Fruit fly (Drosophila melanogaster) whole organism, embryonic: ENCODE measurements around the gene CG34126.
A peak's percentile ranks its signal among the peaks of the same experiment; 100 is the strongest.

Source experiments
- Adf1 ChIP-seq: fragments of 200-800 bp; sonication (Bioruptor generic); IDR thresholded peaks from 2 replicates; pipeline ENCODE4 v1.3.6; 2022; ENCODE audit warnings: missing biosample characterization, missing genetic modification characterization
- Blimp-1 ChIP-seq: fragments of 200-800 bp; sonication (Bioruptor generic); optimal IDR thresholded peaks from 3 replicates; lab custom pipeline; 2018; ENCODE audit warnings: missing biosample characterization, missing genetic modification characterization, mild to moderate bottlenecking, moderate library complexity, missing genetic modification reagents
- CG10959 ChIP-seq: fragments of 200-800 bp; sonication (Bioruptor generic); IDR thresholded peaks from 2 replicates; pipeline ENCODE4 v1.3.6; 2022; ENCODE audit warnings: missing biosample characterization, missing genetic modification characterization
- CG10979 ChIP-seq: fragments of 200-800 bp; sonication (Bioruptor generic); optimal IDR thresholded peaks from 2 replicates; lab custom pipeline; 2018; ENCODE audit warnings: missing biosample characterization, mild to moderate bottlenecking, missing genetic modification characterization, moderate library complexity
- CG11456 ChIP-seq: fragments of 200-800 bp; sonication (Bioruptor generic); IDR thresholded peaks from 3 replicates; pipeline ENCODE4 v1.3.6; 2022; ENCODE audit warnings: missing biosample characterization, missing genetic modification characterization
- CG13775 ChIP-seq: fragments of 200-800 bp; sonication (Bioruptor generic); optimal IDR thresholded peaks from 3 replicates; lab custom pipeline; 2017; ENCODE audit warnings: missing biosample characterization, mild to moderate bottlenecking, missing genetic modification characterization
- CG15514 ChIP-seq: fragments of 200-800 bp; sonication (Bioruptor generic); optimal IDR thresholded peaks from 3 replicates; lab custom pipeline; 2017; ENCODE audit warnings: missing biosample characterization, missing genetic modification characterization, mild to moderate bottlenecking, moderate library complexity, missing genetic modification reagents
- CG3065 ChIP-seq: fragments of 200-800 bp; sonication (Bioruptor generic); optimal IDR thresholded peaks from 2 replicates; lab custom pipeline; 2016; ENCODE audit warnings: missing biosample characterization, missing genetic modification characterization
- CG31224 ChIP-seq: fragments of 200-800 bp; sonication (Bioruptor generic); IDR thresholded peaks from 2 replicates; pipeline ENCODE4 v1.3.6; 2022; ENCODE audit warnings: missing biosample characterization, missing genetic modification characterization
- CG32532 ChIP-seq: fragments of 200-800 bp; sonication (Bioruptor generic); IDR thresholded peaks from 2 replicates; pipeline ENCODE4 v1.3.6; 2022; ENCODE audit warnings: missing biosample characterization, missing genetic modification characterization
- CG32767 ChIP-seq: fragments of 200-800 bp; sonication (Bioruptor generic); IDR thresholded peaks from 2 replicates; pipeline ENCODE4 v1.3.6; 2022; ENCODE audit warnings: missing biosample characterization, missing genetic modification characterization
- CG3281 ChIP-seq: fragments of 200-800 bp; sonication (Bioruptor generic); optimal IDR thresholded peaks from 3 replicates; lab custom pipeline; 2017; ENCODE audit warnings: missing biosample characterization, mild to moderate bottlenecking, missing genetic modification characterization
- CG34224 ChIP-seq: fragments of 200-800 bp; sonication (Bioruptor generic); IDR thresholded peaks from 3 replicates; pipeline ENCODE4 v1.3.6; 2022; ENCODE audit warnings: missing biosample characterization, missing genetic modification characterization; ENCODE audit not compliant: partially characterized antibody
- CG34422 ChIP-seq: fragments of 200-800 bp; sonication (Bioruptor generic); IDR thresholded peaks from 3 replicates; pipeline ENCODE4 v1.3.6; 2022; ENCODE audit warnings: missing biosample characterization, missing genetic modification characterization
- CG3838 ChIP-seq: fragments of 200-800 bp; sonication (Bioruptor generic); optimal IDR thresholded peaks from 3 replicates; lab custom pipeline; 2016; ENCODE audit warnings: missing biosample characterization, missing genetic modification characterization
- CG5953 ChIP-seq: fragments of 200-800 bp; sonication (Bioruptor generic); IDR thresholded peaks from 2 replicates; pipeline ENCODE4 v1.3.6; 2022; ENCODE audit warnings: missing biosample characterization, missing genetic modification characterization
- CG6689 ChIP-seq: fragments of 200-800 bp; sonication (Bioruptor generic); IDR thresholded peaks from 2 replicates; pipeline ENCODE4 v1.3.6; 2022; ENCODE audit warnings: missing biosample characterization, missing genetic modification characterization
- CG6813 ChIP-seq: fragments of 200-800 bp; sonication (Bioruptor generic); optimal IDR thresholded peaks from 2 replicates; lab custom pipeline; 2017; ENCODE audit warnings: missing biosample characterization, missing genetic modification characterization, mild to moderate bottlenecking, moderate library complexity, missing genetic modification reagents
- CG9609 ChIP-seq: fragments of 200-800 bp; sonication (Bioruptor generic); optimal IDR thresholded peaks from 3 replicates; lab custom pipeline; 2016; ENCODE audit warnings: missing biosample characterization, missing genetic modification characterization
- CHES-1-like ChIP-seq: fragments of 200-800 bp; sonication (Bioruptor generic); optimal IDR thresholded peaks from 2 replicates; lab custom pipeline; 2016; ENCODE audit warnings: missing biosample characterization, missing genetic modification characterization
- CTCF ChIP-seq: fragments of 200-800 bp; sonication (Bioruptor generic); optimal IDR thresholded peaks from 2 replicates; lab custom pipeline; 2017; ENCODE audit warnings: missing biosample characterization, mild to moderate bottlenecking, missing genetic modification characterization, moderate library complexity
- Dbx ChIP-seq: fragments of 200-800 bp; sonication (Bioruptor generic); IDR thresholded peaks from 3 replicates; pipeline ENCODE4 v1.3.6; 2022; ENCODE audit warnings: missing biosample characterization, missing genetic modification characterization
- E2f1 ChIP-seq: fragments of 200-800 bp; sonication (Bioruptor generic); IDR thresholded peaks from 2 replicates; pipeline ENCODE4 v1.3.6; 2022; ENCODE audit warnings: missing biosample characterization, missing genetic modification characterization
- HHEX ChIP-seq: fragments of 200-800 bp; sonication (Bioruptor generic); optimal IDR thresholded peaks from 3 replicates; lab custom pipeline; 2017; ENCODE audit warnings: missing biosample characterization, mild to moderate bottlenecking, missing genetic modification characterization, missing genetic modification reagents
- Hr39 ChIP-seq: fragments of >200 bp; optimal IDR thresholded peaks from 2 replicates; lab custom pipeline; 2017
- Jarid2 ChIP-seq: fragments of 200-800 bp; sonication (Bioruptor generic); optimal IDR thresholded peaks from 3 replicates; lab custom pipeline; 2017; ENCODE audit warnings: mild to moderate bottlenecking, missing biosample characterization, missing genetic modification reagents, missing genetic modification characterization
- Lim3 ChIP-seq: fragments of 200-800 bp; sonication (Bioruptor generic); IDR thresholded peaks from 2 replicates; pipeline ENCODE4 v1.3.6; 2022; ENCODE audit warnings: missing biosample characterization, missing genetic modification characterization
- Lpt ChIP-seq: fragments of >200 bp; optimal IDR thresholded peaks from 2 replicates; lab custom pipeline; 2018; ENCODE audit warnings: missing biosample characterization, missing genetic modification characterization
- MESR4 ChIP-seq: fragments of 200-800 bp; sonication (Bioruptor generic); optimal IDR thresholded peaks from 2 replicates; lab custom pipeline; 2018; ENCODE audit warnings: missing biosample characterization, mild to moderate bottlenecking, missing genetic modification characterization, moderate library complexity
- Meics ChIP-seq: fragments of 200-800 bp; sonication (Bioruptor generic); optimal IDR thresholded peaks from 2 replicates; lab custom pipeline; 2017; ENCODE audit warnings: missing biosample characterization, mild to moderate bottlenecking, missing genetic modification characterization
- Optix ChIP-seq: fragments of 200-800 bp; sonication (Bioruptor generic); IDR thresholded peaks from 3 replicates; pipeline ENCODE4 v1.3.6; 2022; ENCODE audit warnings: missing biosample characterization, missing genetic modification characterization
- Spps ChIP-seq: fragments of 200-800 bp; sonication (Bioruptor generic); optimal IDR thresholded peaks from 2 replicates; lab custom pipeline; 2018; ENCODE audit warnings: missing biosample characterization, mild to moderate bottlenecking, missing genetic modification characterization
- Ssrp ChIP-seq: fragments of 200-800 bp; sonication (Bioruptor generic); optimal IDR thresholded peaks from 2 replicates; lab custom pipeline; 2018; ENCODE audit warnings: missing biosample characterization, mild to moderate bottlenecking, missing genetic modification characterization, moderate library complexity
- Stat92E ChIP-seq, 3 experiments: fragments of >200 bp in 2 of 3; fragments of 200-800 bp in 1 of 3; sonication (Bioruptor generic) in 1 of 3; optimal IDR thresholded peaks; 2 replicates each; lab custom pipeline; 2017 to 2019; ENCODE audit warnings: missing biosample characterization in 3 of 3, missing genetic modification characterization in 3 of 3, mild to moderate bottlenecking in 1 of 3, moderate library complexity in 1 of 3
- chn ChIP-seq: fragments of 200-800 bp; sonication (Bioruptor generic); optimal IDR thresholded peaks from 2 replicates; lab custom pipeline; 2016; ENCODE audit warnings: missing biosample characterization, missing genetic modification characterization
- ci ChIP-seq: fragments of 200-800 bp; sonication (Bioruptor generic); IDR thresholded peaks from 3 replicates; pipeline ENCODE4 v1.3.6; 2022; ENCODE audit warnings: missing biosample characterization, missing genetic modification characterization
- dmrt11E ChIP-seq: fragments of 200-800 bp; sonication (Bioruptor generic); optimal IDR thresholded peaks from 3 replicates; lab custom pipeline; 2018; ENCODE audit warnings: missing biosample characterization, mild to moderate bottlenecking, missing genetic modification characterization, moderate library complexity
- ems ChIP-seq: fragments of 200-800 bp; sonication (Bioruptor generic); optimal IDR thresholded peaks from 3 replicates; lab custom pipeline; 2016; ENCODE audit warnings: missing biosample characterization, missing genetic modification characterization
- esg ChIP-seq: fragments of 200-800 bp; sonication (Bioruptor generic); conservative IDR thresholded peaks from 2 replicates; pipeline ENCODE4 v1.3.6; 2022; ENCODE audit warnings: missing biosample characterization, missing genetic modification characterization
- exex ChIP-seq: fragments of 200-800 bp; sonication (Bioruptor generic); optimal IDR thresholded peaks from 4 replicates; lab custom pipeline; 2018; ENCODE audit warnings: missing biosample characterization, mild to moderate bottlenecking, missing genetic modification characterization, moderate library complexity
- fd64A ChIP-seq: fragments of 200-800 bp; sonication (Bioruptor generic); optimal IDR thresholded peaks from 3 replicates; lab custom pipeline; 2018; ENCODE audit warnings: missing biosample characterization, mild to moderate bottlenecking, missing genetic modification characterization
- gsb-n ChIP-seq: fragments of 200-800 bp; sonication (Bioruptor generic); optimal IDR thresholded peaks from 3 replicates; lab custom pipeline; 2018; ENCODE audit warnings: missing biosample characterization, mild to moderate bottlenecking, missing genetic modification characterization
- gt ChIP-seq: fragments of 200-800 bp; sonication (Bioruptor generic); IDR thresholded peaks from 2 replicates; pipeline ENCODE4 v1.3.6; 2022; ENCODE audit warnings: missing biosample characterization, missing genetic modification characterization
- knrl ChIP-seq: fragments of 200-800 bp; sonication (Bioruptor generic); IDR thresholded peaks from 3 replicates; pipeline ENCODE4 v1.3.6; 2022; ENCODE audit warnings: missing biosample characterization, missing genetic modification characterization; ENCODE audit not compliant: partially characterized antibody
- nerfin-2 ChIP-seq: fragments of 200-800 bp; sonication (Bioruptor generic); IDR thresholded peaks from 2 replicates; pipeline ENCODE4 v1.3.6; 2022; ENCODE audit warnings: missing biosample characterization, missing genetic modification characterization; ENCODE audit not compliant: partially characterized antibody
- pho ChIP-seq: fragments of 200-800 bp; sonication (Bioruptor generic); optimal IDR thresholded peaks from 2 replicates; lab custom pipeline; 2016; ENCODE audit warnings: missing biosample characterization, missing genetic modification characterization
- scrt ChIP-seq: fragments of 200-800 bp; sonication (Bioruptor generic); optimal IDR thresholded peaks from 2 replicates; lab custom pipeline; 2018; ENCODE audit warnings: missing biosample characterization, mild to moderate bottlenecking, missing genetic modification characterization, moderate library complexity
- shn ChIP-seq: fragments of 200-800 bp; sonication (Bioruptor generic); optimal IDR thresholded peaks from 3 replicates; lab custom pipeline; 2016; ENCODE audit warnings: missing biosample characterization, missing genetic modification characterization
- slou ChIP-seq: fragments of 200-800 bp; sonication (Bioruptor generic); optimal IDR thresholded peaks from 3 replicates; lab custom pipeline; 2016; ENCODE audit warnings: missing biosample characterization, missing genetic modification characterization
- tio ChIP-seq: fragments of 200-800 bp; sonication (Bioruptor generic); optimal IDR thresholded peaks from 2 replicates; lab custom pipeline; 2017; ENCODE audit warnings: missing biosample characterization, missing genetic modification characterization, inconsistent platforms
- tx ChIP-seq: fragments of 200-800 bp; sonication (Bioruptor generic); optimal IDR thresholded peaks from 2 replicates; lab custom pipeline; 2016; ENCODE audit warnings: missing biosample characterization, missing genetic modification characterization
- wdn ChIP-seq: fragments of 200-800 bp; sonication (Bioruptor generic); IDR thresholded peaks from 2 replicates; pipeline ENCODE4 v1.3.6; 2022; ENCODE audit warnings: missing biosample characterization, missing genetic modification characterization

Gene CG34126

DNA sequence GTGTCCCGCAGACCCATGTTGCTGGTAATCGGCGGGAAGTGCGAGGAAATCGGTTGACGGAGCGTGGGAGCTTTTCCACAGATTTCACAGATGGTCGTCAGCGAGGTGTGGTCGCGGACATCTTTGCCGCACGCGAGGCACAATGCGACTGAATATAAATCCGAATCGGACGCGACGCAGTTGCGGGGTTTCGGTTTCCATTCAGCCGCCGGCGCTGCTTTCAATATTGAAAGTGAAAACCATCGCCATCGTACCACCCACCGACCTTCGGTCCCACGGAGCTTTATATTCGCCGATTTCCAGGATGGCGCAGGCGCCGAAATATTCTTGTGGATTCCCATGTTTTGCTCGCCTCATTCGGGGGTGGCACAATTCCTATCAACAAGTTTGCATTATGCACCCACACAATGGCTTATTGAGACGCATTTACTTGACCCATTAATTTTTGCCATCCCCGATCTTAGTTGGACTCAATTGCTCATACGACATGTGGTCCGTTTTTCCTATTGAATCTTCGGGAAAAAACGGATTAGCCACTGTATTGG is 45.0 kb upstream of the CG34126 start, which contains the start of gene hoe2 (continued):
- no peak for TF ChIP-seq gsb-n (tag; lab: Kevin White, UChicago)
- TF ChIP-seq ci (GFP tag; lab: Robert Waterston, UW), result no peak
- TF ChIP-seq wdn (GFP tag; lab: Robert Waterston, UW), result no peak
- TF ChIP-seq tx (GFP tag; lab: Kevin White, UChicago), result no peak
- no peak for TF ChIP-seq dmrt11E
- TF ChIP-seq pho (GFP tag; lab: Kevin White, UChicago), result no peak
- TF ChIP-seq Stat92E (GFP tag; optimal IDR thresholded peaks at IDR 0.05; lab: Kevin White, UChicago), result no peak
- TF ChIP-seq shn (GFP tag; lab: Kevin White, UChicago), result no peak
- TF ChIP-seq CG10979, result no peak
- peak; percentile 31 for TF ChIP-seq CG3281
- TF ChIP-seq Meics (GFP tag; lab: Kevin White, UChicago), result peak; percentile 4
- no peak for TF ChIP-seq CG3838 (GFP tag; lab: Kevin White, UChicago)
- no peak for TF ChIP-seq esg (GFP tag; lab: Robert Waterston, UW)
- no peak for TF ChIP-seq CG31224 (GFP tag; lab: Robert Waterston, UW)
- no peak for TF ChIP-seq CG9609 (GFP tag; lab: Kevin White, UChicago)
- no peak for TF ChIP-seq HHEX
- no peak for TF ChIP-seq chn (GFP tag; lab: Kevin White, UChicago)
- no peak for TF ChIP-seq CG5953 (GFP tag; lab: Robert Waterston, UW)
- no peak for TF ChIP-seq CHES-1-like (GFP tag; lab: Kevin White, UChicago)
- no peak for TF ChIP-seq ems (GFP tag; lab: Kevin White, UChicago)
- no peak for TF ChIP-seq nerfin-2 (GFP tag; lab: Robert Waterston, UW)
- TF ChIP-seq Dbx, result peak; percentile 38; the same call in 1 of the 3 replicates
- no peak for TF ChIP-seq slou (GFP tag; lab: Kevin White, UChicago)
- TF ChIP-seq Adf1 (GFP tag; lab: Robert Waterston, UW), result no peak
- peak; percentile 48 for TF ChIP-seq CG15514 (GFP tag; lab: Kevin White, UChicago)
- TF ChIP-seq CTCF, result no peak
- no peak for TF ChIP-seq CG13775 (GFP tag; lab: Kevin White, UChicago)
- no peak for TF ChIP-seq Lpt (GFP tag; lab: Kevin White, UChicago)
- TF ChIP-seq exex (tag; lab: Kevin White, UChicago), result no peak
- no peak for TF ChIP-seq tio (GFP tag; lab: Kevin White, UChicago)
- no peak for TF ChIP-seq knrl (GFP tag; lab: Robert Waterston, UW)
- no peak for TF ChIP-seq CG34422 (GFP tag; lab: Robert Waterston, UW)
- no peak for TF ChIP-seq CG32767 (GFP tag; lab: Robert Waterston, UW)
- no peak for TF ChIP-seq MESR4 (GFP tag; lab: Kevin White, UChicago)
- TF ChIP-seq CG11456 (GFP tag; lab: Robert Waterston, UW), result no peak
- peak; percentile 23 for TF ChIP-seq Jarid2
- no peak for TF ChIP-seq Lim3 (GFP tag; lab: Robert Waterston, UW)
- TF ChIP-seq scrt (GFP tag; lab: Kevin White, UChicago), result peak; percentile 94
- TF ChIP-seq Hr39 (lab: Kevin White, UChicago), result no peak
- 0 out of 3 replicates have a peak, but pooled peaks have one; percentile 9 for TF ChIP-seq CG34224 (GFP tag; lab: Robert Waterston, UW)
- TF ChIP-seq CG3065 (GFP tag; lab: Kevin White, UChicago), result no peak
- no peak for TF ChIP-seq Ssrp (tag; lab: Kevin White, UChicago)
- no peak for TF ChIP-seq Optix
- TF ChIP-seq CG32532, result peak; percentile 41; the same call in 1 of the 2 replicates
- TF ChIP-seq E2f1 (GFP tag; lab: Robert Waterston, UW), result no peak
- TF ChIP-seq Spps (tag; lab: Kevin White, UChicago), result no peak
- TF ChIP-seq gt (GFP tag; lab: Robert Waterston, UW), result no peak
- no peak for TF ChIP-seq CG6689 (GFP tag; lab: Robert Waterston, UW)
- no peak for TF ChIP-seq Blimp-1 (GFP tag; lab: Kevin White, UChicago)
- no peak for TF ChIP-seq CG10959
- TF ChIP-seq fd64A (GFP tag; lab: Kevin White, UChicago), result no peak
- TF ChIP-seq CG6813 (GFP tag; lab: Kevin White, UChicago), result peak; percentile 15
